Worm (Caenorhabditis elegans) whole organism, L4 larva: ENCODE measurements around the gene clh-4.
A peak's percentile ranks its signal among the peaks of the same experiment; 100 is the strongest.

ENCODE experiments used
- D1046.2 ChIP-seq: fragments of 200-800 bp; sonication (Bioruptor generic); IDR thresholded peaks from 2 replicates; pipeline ENCODE4 v1.3.6; 2022; ENCODE audit warnings: missing genetic modification characterization, missing compliant biosample characterization
- F37D6.2 ChIP-seq: sonication (generic microtip); optimal IDR thresholded peaks from 2 replicates; lab custom pipeline; 2016; ENCODE audit warnings: mild to moderate bottlenecking, missing genetic modification characterization, missing compliant biosample characterization
- F44E2.7 ChIP-seq: fragments of 200-800 bp; sonication (Bioruptor generic); IDR thresholded peaks from 2 replicates; pipeline ENCODE4 v2.1.2; 2022; ENCODE audit warnings: missing genetic modification characterization, missing compliant biosample characterization
- T26A8.4 ChIP-seq: fragments of 200-800 bp; sonication (Bioruptor generic); IDR thresholded peaks from 2 replicates; pipeline ENCODE4 v1.3.6; 2022; ENCODE audit warnings: missing genetic modification characterization, missing compliant biosample characterization
- Y5F2A.4 ChIP-seq: fragments of 200-800 bp; sonication (Bioruptor generic); optimal IDR thresholded peaks from 2 replicates; lab custom pipeline; 2018; ENCODE audit warnings: mild to moderate bottlenecking, missing genetic modification characterization, missing compliant biosample characterization
- ZK546.5 ChIP-seq, 2 experiments: sonication (generic microtip); optimal IDR thresholded peaks; 2 replicates each; lab custom pipeline; 2017; ENCODE audit warnings: missing biosample characterization in 2 of 2, missing genetic modification characterization in 2 of 2
- aha-1 ChIP-seq: fragments of 150-350 bp; peaks from one replicate; lab custom pipeline; 2014; ENCODE audit warnings: missing biosample characterization, missing genetic modification characterization
- aly-2 ChIP-seq: sonication (generic microtip); optimal IDR thresholded peaks from 2 replicates; lab custom pipeline; 2018; ENCODE audit warnings: missing biosample characterization, missing genetic modification characterization
- arid-1 ChIP-seq: fragments of 200-800 bp; sonication (Bioruptor generic); conservative IDR thresholded peaks from 2 replicates; pipeline ENCODE4 v1.3.6; 2022; ENCODE audit warnings: missing genetic modification reagents, missing genetic modification characterization, missing compliant biosample characterization
- ceh-44 ChIP-seq: fragments of 200-800 bp; sonication (Bioruptor generic); IDR thresholded peaks from 2 replicates; pipeline ENCODE4 v1.3.6; 2022; ENCODE audit warnings: missing genetic modification reagents, missing genetic modification characterization, missing compliant biosample characterization
- ceh-62 ChIP-seq: sonication (generic microtip); optimal IDR thresholded peaks from 2 replicates; lab custom pipeline; 2017; ENCODE audit warnings: missing biosample characterization, missing genetic modification characterization
- ces-1 ChIP-seq: fragments of 150-350 bp; sonication (generic microtip); optimal IDR thresholded peaks from 4 replicates; lab custom pipeline; 2014; ENCODE audit warnings: missing biosample characterization, missing genetic modification reagents, missing genetic modification characterization
- daf-12 ChIP-seq: fragments of 150-350 bp; optimal IDR thresholded peaks from 2 replicates; lab custom pipeline; 2014; ENCODE audit warnings: missing biosample characterization, missing genetic modification reagents, missing genetic modification characterization
- daf-16 ChIP-seq, 3 experiments: sonication (generic microtip); optimal IDR thresholded peaks; 2 replicates each; lab custom pipeline; 2016 to 2017; ENCODE audit warnings: missing genetic modification characterization in 3 of 3, missing genetic modification reagents in 3 of 3, mild to moderate bottlenecking in 2 of 3, missing compliant biosample characterization in 2 of 3, missing biosample characterization in 1 of 3, moderate library complexity in 1 of 3
- daf-8 ChIP-seq: fragments of 200-800 bp; sonication (Bioruptor generic); IDR thresholded peaks from 2 replicates; pipeline ENCODE4 v1.3.6; 2022; ENCODE audit warnings: missing genetic modification characterization, missing compliant biosample characterization
- gei-8 ChIP-seq: fragments of 200-800 bp; sonication (Bioruptor generic); optimal IDR thresholded peaks from 2 replicates; lab custom pipeline; 2018; ENCODE audit warnings: mild to moderate bottlenecking, missing genetic modification characterization, missing compliant biosample characterization
- hlh-11 ChIP-seq: fragments of 200-800 bp; sonication (Bioruptor generic); optimal IDR thresholded peaks from 2 replicates; lab custom pipeline; 2018; ENCODE audit warnings: mild to moderate bottlenecking, missing genetic modification characterization, missing compliant biosample characterization
- hmg-1.1 ChIP-seq: fragments of 200-800 bp; sonication (Bioruptor generic); IDR thresholded peaks from 2 replicates; pipeline ENCODE4 v1.3.6; 2022; ENCODE audit warnings: missing genetic modification reagents, missing genetic modification characterization, missing compliant biosample characterization
- jun-1 ChIP-seq: fragments of 150-350 bp; optimal IDR thresholded peaks from 2 replicates; lab custom pipeline; 2014; ENCODE audit warnings: missing biosample characterization, missing genetic modification reagents, missing genetic modification characterization
- lim-7 ChIP-seq: fragments of 200-800 bp; sonication (Bioruptor generic); IDR thresholded peaks from 2 replicates; pipeline ENCODE4 v1.3.6; 2022; ENCODE audit warnings: missing genetic modification characterization, missing compliant biosample characterization
- lin-1 ChIP-seq: fragments of 200-800 bp; sonication (Bioruptor generic); IDR thresholded peaks from 2 replicates; pipeline ENCODE4 v1.3.6; 2022; ENCODE audit warnings: missing genetic modification reagents, missing genetic modification characterization, missing compliant biosample characterization
- lir-3 ChIP-seq: sonication (generic microtip); optimal IDR thresholded peaks from 2 replicates; lab custom pipeline; 2016; ENCODE audit warnings: mild to moderate bottlenecking, missing genetic modification characterization, missing compliant biosample characterization
- lsy-2 ChIP-seq, 2 experiments: fragments of 150-350 bp in 1 of 2; sonication (generic microtip) in 1 of 2; optimal IDR thresholded peaks; 2 replicates each; lab custom pipeline; 2014 to 2017; ENCODE audit warnings: missing biosample characterization in 2 of 2, missing genetic modification characterization in 2 of 2
- madf-5 ChIP-seq, 2 experiments: fragments of 200-800 bp; sonication (Bioruptor generic); IDR thresholded peaks; 2 replicates each; pipeline ENCODE4 v1.3.6; 2022; ENCODE audit warnings: missing compliant biosample characterization in 2 of 2, missing genetic modification characterization in 2 of 2
- mxl-2 ChIP-seq: fragments of 200-800 bp; sonication (Bioruptor generic); conservative IDR thresholded peaks from 2 replicates; pipeline ENCODE4 v1.3.6; 2022; ENCODE audit warnings: missing genetic modification reagents, missing genetic modification characterization, missing compliant biosample characterization
- nhr-10 ChIP-seq: fragments of 150-350 bp; optimal IDR thresholded peaks from 2 replicates; lab custom pipeline; 2014; ENCODE audit warnings: missing biosample characterization, missing genetic modification characterization
- nhr-11 ChIP-seq: fragments of 150-350 bp; optimal IDR thresholded peaks from 2 replicates; lab custom pipeline; 2014; ENCODE audit warnings: missing biosample characterization, missing genetic modification characterization
- nhr-111 ChIP-seq: fragments of 200-800 bp; sonication (Bioruptor generic); optimal IDR thresholded peaks from 2 replicates; lab custom pipeline; 2018; ENCODE audit warnings: mild to moderate bottlenecking, missing genetic modification characterization, missing compliant biosample characterization
- nhr-25 ChIP-seq: sonication (generic microtip); optimal IDR thresholded peaks from 2 replicates; lab custom pipeline; 2017; ENCODE audit warnings: missing genetic modification characterization, mild to moderate bottlenecking, missing compliant biosample characterization, antibody characterized with exemption, moderate library complexity, borderline replicate concordance; ENCODE audit not compliant: insufficient read depth
- nhr-28 ChIP-seq: fragments of 150-350 bp; optimal IDR thresholded peaks from 2 replicates; lab custom pipeline; 2014; ENCODE audit warnings: missing biosample characterization, missing genetic modification characterization
- pha-4 ChIP-seq, 2 experiments: fragments of 150-350 bp in 1 of 2; fragments of 200-800 bp in 1 of 2; sonication (Bioruptor generic) in 1 of 2; IDR thresholded peaks in 1 of 2; optimal IDR thresholded peaks in 1 of 2; 2 replicates each; pipeline versions ENCODE4 v1.3.6 to Lab custom; 2014 to 2022; ENCODE audit warnings: missing genetic modification characterization in 2 of 2, missing genetic modification reagents in 2 of 2, missing biosample characterization in 1 of 2, missing compliant biosample characterization in 1 of 2
- php-3 ChIP-seq: fragments of 200-800 bp; sonication (Bioruptor generic); IDR thresholded peaks from 2 replicates; pipeline ENCODE4 v1.3.6; 2022; ENCODE audit warnings: missing genetic modification reagents, missing genetic modification characterization, missing compliant biosample characterization
- snpc-1.2 ChIP-seq: fragments of 200-800 bp; sonication (Bioruptor generic); IDR thresholded peaks from 2 replicates; pipeline ENCODE4 v1.3.6; 2022; ENCODE audit warnings: missing genetic modification reagents, missing genetic modification characterization, missing compliant biosample characterization
- snpc-4 ChIP-seq: fragments of 150-350 bp; optimal IDR thresholded peaks from 2 replicates; lab custom pipeline; 2014; ENCODE audit warnings: missing biosample characterization, missing genetic modification characterization
- spr-3 ChIP-seq: fragments of 200-800 bp; sonication (Bioruptor generic); optimal IDR thresholded peaks from 2 replicates; lab custom pipeline; 2018; ENCODE audit warnings: mild to moderate bottlenecking, missing genetic modification characterization, missing compliant biosample characterization
- tra-1 ChIP-seq: fragments of 200-800 bp; sonication (Bioruptor generic); IDR thresholded peaks from 2 replicates; pipeline ENCODE4 v1.3.6; 2022; ENCODE audit warnings: missing genetic modification reagents, missing genetic modification characterization, missing compliant biosample characterization
- unc-39 ChIP-seq: sonication (generic microtip); optimal IDR thresholded peaks from 2 replicates; lab custom pipeline; 2017; ENCODE audit warnings: missing biosample characterization, missing genetic modification characterization
- unc-62 ChIP-seq, 3 experiments: fragments of 150-350 bp in 1 of 3; sonication (generic microtip); optimal IDR thresholded peaks in 2 of 3; peaks in 1 of 3; 1 replicate in 1 of 3; 2 replicates in 2 of 3; lab custom pipeline; 2014 to 2017; ENCODE audit warnings: missing biosample characterization in 3 of 3, missing genetic modification characterization in 3 of 3, missing genetic modification reagents in 3 of 3, missing genotype in 1 of 3
- zag-1 ChIP-seq: fragments of 150-350 bp; optimal IDR thresholded peaks from 2 replicates; lab custom pipeline; 2014; ENCODE audit warnings: missing biosample characterization, missing genetic modification characterization
- zfp-2 ChIP-seq: sonication (generic microtip); optimal IDR thresholded peaks from 2 replicates; lab custom pipeline; 2016; ENCODE audit warnings: mild to moderate bottlenecking, missing genetic modification characterization, missing compliant biosample characterization
- zfp-3 ChIP-seq: fragments of 200-800 bp; sonication (Bioruptor generic); conservative IDR thresholded peaks from 2 replicates; pipeline ENCODE4 v1.3.6; 2022; ENCODE audit warnings: missing genetic modification reagents, missing genetic modification characterization, missing compliant biosample characterization
- ztf-7 ChIP-seq: fragments of 150-350 bp; optimal IDR thresholded peaks from 2 replicates; lab custom pipeline; 2014; ENCODE audit warnings: missing biosample characterization, missing genetic modification characterization

Gene clh-4

DNA sequence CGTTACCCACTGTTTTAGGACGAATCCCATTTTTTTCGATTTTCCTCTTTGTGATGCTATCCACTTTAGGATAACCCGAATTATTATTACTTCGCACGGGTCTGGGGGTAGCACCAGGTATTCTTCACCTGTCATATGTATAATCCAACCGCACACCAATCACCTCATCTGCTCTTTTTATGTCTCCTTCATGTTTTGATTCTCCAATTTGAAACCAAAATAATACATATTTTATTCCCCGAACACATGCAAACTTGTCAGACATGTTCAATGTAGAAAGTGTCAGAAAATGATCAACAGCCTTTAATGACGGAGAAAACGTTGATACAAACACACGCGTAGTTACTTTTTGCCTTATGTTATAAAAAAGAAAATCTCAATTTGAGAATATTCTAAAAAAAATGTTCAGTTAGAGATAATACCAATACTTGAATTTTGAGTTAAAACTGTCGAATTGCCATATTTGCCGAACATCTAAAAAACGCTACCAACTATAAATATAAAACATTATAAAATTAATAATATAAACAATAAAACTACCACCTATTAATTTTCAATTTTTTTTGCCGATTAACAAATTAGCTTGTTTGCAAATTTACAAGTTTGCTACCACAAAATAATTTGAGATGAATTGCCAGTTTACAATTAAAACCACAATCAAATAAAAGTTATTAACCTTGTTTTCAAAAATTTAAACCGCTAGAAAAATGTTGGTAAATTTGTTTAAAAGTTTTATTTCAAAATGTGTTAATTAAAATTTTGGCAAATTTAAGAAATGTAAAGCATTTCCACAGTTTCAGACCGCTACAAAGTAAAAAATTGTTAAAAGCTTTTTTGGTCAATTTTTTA is 47.5 kb upstream of the clh-4 start (continued):
- TF ChIP-seq daf-12: no peak
- no peak for TF ChIP-seq nhr-10 (tag; lab: Kevin White, UChicago)
- TF ChIP-seq madf-5 (GFP tag; IDR thresholded peaks at IDR 0.05; lab: Robert Waterston, UW): peak in 1 of 2 experiments; percentile 22; a peak in 1 of 4 replicates
- TF ChIP-seq arid-1 (GFP tag; lab: Robert Waterston, UW): 0 out of 2 replicates have a peak, but pooled peaks have one; percentile 53
- no peak for TF ChIP-seq ZK546.5 (tag; optimal IDR thresholded peaks at IDR 0.05; lab: Kevin White, UChicago)
- TF ChIP-seq ceh-62 (tag; lab: Kevin White, UChicago): no peak
- TF ChIP-seq nhr-11 (tag; lab: Kevin White, UChicago): no peak
- TF ChIP-seq lir-3 (tag; lab: Kevin White, UChicago): no peak
- TF ChIP-seq, all 104 proteins: peak for 38

DNA sequence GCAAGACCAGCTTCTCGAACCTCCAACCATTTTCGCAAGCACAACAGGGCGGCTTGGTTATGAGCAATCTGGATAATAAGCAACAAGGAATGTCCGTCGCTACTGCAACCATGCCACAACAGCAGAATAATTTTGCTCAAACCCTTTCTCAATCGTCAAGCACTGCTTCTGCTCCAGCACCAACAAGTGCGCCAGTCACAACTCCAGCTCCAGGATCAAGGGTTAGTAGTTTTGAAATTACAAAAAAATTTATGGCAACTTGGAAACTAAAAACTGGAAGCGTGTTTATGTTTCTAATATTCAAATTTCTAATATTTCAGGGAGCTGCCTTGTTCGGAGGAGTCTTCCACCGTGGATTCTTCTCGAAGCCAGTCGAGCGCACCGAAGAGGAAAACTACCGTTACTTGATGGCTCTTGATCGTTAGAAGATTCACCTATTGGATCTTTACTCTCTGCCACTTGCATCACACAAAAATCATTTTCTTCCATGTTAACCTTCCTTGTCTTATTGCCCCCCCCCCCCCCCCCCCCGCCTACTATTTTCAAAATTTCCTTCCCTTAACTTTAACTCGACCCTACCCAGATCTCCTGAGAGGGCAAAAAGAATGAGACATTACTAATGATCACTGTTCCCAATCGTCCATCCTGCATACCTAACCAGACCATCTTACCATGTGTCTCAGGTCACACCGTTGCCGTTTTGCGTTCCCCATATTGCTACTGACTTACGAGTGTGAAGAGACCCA is 46.6 kb upstream of the clh-4 start:
- peak; percentile 29; the same call in 1 of the 2 replicates for TF ChIP-seq T26A8.4 (GFP tag; lab: Robert Waterston, UW)
- TF ChIP-seq pha-4 (GFP tag; IDR thresholded peaks at IDR 0.05; lab: Robert Waterston, UW): 0 out of 2 replicates have a peak, but pooled peaks have one; percentile 4
- TF ChIP-seq pha-4 (tag; optimal IDR thresholded peaks at IDR 0.05; lab: Kevin White, UChicago): no peak
- TF ChIP-seq daf-16 (GFP tag; optimal IDR thresholded peaks at IDR 0.05; lab: Kevin White, UChicago): no peak
- TF ChIP-seq daf-16 (tag; optimal IDR thresholded peaks at IDR 0.05; lab: Kevin White, UChicago): peak; percentile 0
- TF ChIP-seq hlh-11 (tag; lab: Kevin White, UChicago): no peak
- no peak for TF ChIP-seq gei-8 (GFP tag; lab: Kevin White, UChicago)
- peak; percentile 7 for TF ChIP-seq F37D6.2 (tag; lab: Kevin White, UChicago)
- TF ChIP-seq lsy-2 (tag; optimal IDR thresholded peaks at IDR 0.05; lab: Kevin White, UChicago): peak in 1 of 2 experiments; percentile 1
- peak; percentile 97 for TF ChIP-seq aha-1
- 0 out of 2 replicates have a peak, but pooled peaks have one; percentile 21 for TF ChIP-seq hmg-1.1

DNA sequence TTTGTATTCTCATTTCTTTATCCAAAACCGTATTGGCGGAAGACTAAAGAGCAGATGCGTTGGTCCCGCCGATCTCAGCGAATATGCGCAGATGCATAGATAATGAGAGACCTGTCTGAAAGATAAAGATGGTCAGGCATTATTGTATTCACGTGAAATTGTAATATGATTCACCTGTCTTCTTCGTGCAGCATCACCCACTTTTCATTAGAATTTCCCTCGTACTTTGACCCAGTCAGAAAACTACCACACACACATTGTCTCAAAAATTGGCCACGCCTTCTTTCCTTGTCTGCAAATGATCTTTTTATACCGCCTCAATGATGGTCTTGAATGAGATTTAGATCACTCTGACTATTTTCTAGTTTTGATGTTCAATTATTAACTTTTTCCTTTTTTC is 45.7 kb upstream of the clh-4 start:
- no peak for TF ChIP-seq daf-8 (GFP tag; lab: Robert Waterston, UW)
- TF ChIP-seq nhr-111 (GFP tag; lab: Kevin White, UChicago): no peak
- no peak for TF ChIP-seq zag-1
- peak; percentile 23 for TF ChIP-seq nhr-25 (tag; lab: Kevin White, UChicago)
- TF ChIP-seq jun-1 (tag; lab: Kevin White, UChicago): no peak
- TF ChIP-seq snpc-4 (tag; lab: Kevin White, UChicago): no peak
- no peak for TF ChIP-seq zfp-3 (GFP tag; lab: Robert Waterston, UW)
- no peak for TF ChIP-seq spr-3 (GFP tag; lab: Kevin White, UChicago)
- TF ChIP-seq ceh-44 (GFP tag; lab: Robert Waterston, UW): no peak
- TF ChIP-seq D1046.2: 0 out of 2 replicates have a peak, but pooled peaks have one; percentile 17
- no peak for TF ChIP-seq zfp-2 (tag; lab: Kevin White, UChicago)
- peak; percentile 44; the same call in 1 of the 2 replicates for TF ChIP-seq mxl-2 (GFP tag; lab: Robert Waterston, UW)
- no peak for TF ChIP-seq F44E2.7
- TF ChIP-seq lim-7 (GFP tag; lab: Robert Waterston, UW): no peak
- no peak for TF ChIP-seq daf-16 (GFP tag; optimal IDR thresholded peaks at IDR 0.05; lab: Kevin White, UChicago)
- peak; percentile 9 for TF ChIP-seq daf-16 (tag; optimal IDR thresholded peaks at IDR 0.05; lab: Kevin White, UChicago)
- peak in 1 of 2 experiments; percentile 58 for TF ChIP-seq unc-62 (GFP tag; optimal IDR thresholded peaks at IDR 0.05 in 1 of 2; lab: Kevin White, UChicago)
- TF ChIP-seq unc-62 (tag; optimal IDR thresholded peaks at IDR 0.05; lab: Kevin White, UChicago): no peak
- no peak for TF ChIP-seq Y5F2A.4 (GFP tag; lab: Kevin White, UChicago)
- no peak for TF ChIP-seq aly-2 (tag; lab: Kevin White, UChicago)
- no peak for TF ChIP-seq hlh-11 (tag; lab: Kevin White, UChicago)
- TF ChIP-seq aha-1: peak; percentile 29
- no peak for TF ChIP-seq nhr-11 (tag; lab: Kevin White, UChicago)
- no peak for TF ChIP-seq ztf-7
- TF ChIP-seq tra-1 (GFP tag; lab: Robert Waterston, UW): no peak
- no peak for TF ChIP-seq nhr-28 (tag; lab: Kevin White, UChicago)
- no peak for TF ChIP-seq snpc-1.2 (GFP tag; lab: Robert Waterston, UW)
- no peak for TF ChIP-seq php-3 (GFP tag; lab: Robert Waterston, UW)
- TF ChIP-seq ces-1: no peak
- TF ChIP-seq unc-39 (tag; lab: Kevin White, UChicago): no peak
- TF ChIP-seq lin-1 (GFP tag; lab: Robert Waterston, UW): no peak
